Worm (Caenorhabditis elegans) whole organism, midembryonic: ENCODE results near the gene Y67D8C.6.
A peak's percentile ranks its signal among the peaks of the same experiment; 100 is the strongest.

Source experiments
- T22C8.4 ChIP-seq: fragments of 200-800 bp; sonication (Bioruptor generic); IDR thresholded peaks from 2 replicates; pipeline ENCODE4 v1.3.6; 2022; ENCODE audit warnings: missing genetic modification characterization, missing compliant biosample characterization
- cog-1 ChIP-seq: sonication (generic microtip); optimal IDR thresholded peaks from 2 replicates; lab custom pipeline; 2016; ENCODE audit warnings: missing genetic modification characterization, missing compliant biosample characterization
- flt-1 ChIP-seq: fragments of 200-800 bp; sonication (Bioruptor generic); IDR thresholded peaks from 2 replicates; pipeline ENCODE4 v1.3.6; 2022; ENCODE audit warnings: missing genetic modification characterization, missing compliant biosample characterization
- klf-2 ChIP-seq: fragments of 200-800 bp; sonication (Bioruptor generic); conservative IDR thresholded peaks from 2 replicates; pipeline ENCODE4 v1.3.6; 2022; ENCODE audit warnings: missing genetic modification reagents, missing genetic modification characterization, missing compliant biosample characterization
- med-1 ChIP-seq: sonication (generic microtip); optimal IDR thresholded peaks from 2 replicates; lab custom pipeline; 2017; ENCODE audit warnings: missing genetic modification characterization, mild to moderate bottlenecking, missing compliant biosample characterization, antibody characterized with exemption, missing genetic modification reagents; ENCODE audit not compliant: insufficient read depth
- ref-1 ChIP-seq: fragments of 200-800 bp; sonication (Bioruptor generic); conservative IDR thresholded peaks from 2 replicates; pipeline ENCODE4 v1.3.6; 2022; ENCODE audit warnings: missing genetic modification reagents, missing genetic modification characterization, missing compliant biosample characterization
- tab-1 ChIP-seq: fragments of 200-800 bp; sonication (Bioruptor generic); IDR thresholded peaks from 2 replicates; pipeline ENCODE4 v1.3.6; 2022; ENCODE audit warnings: missing genetic modification characterization, missing compliant biosample characterization
- ztf-23 ChIP-seq: fragments of 200-800 bp; sonication (Bioruptor generic); IDR thresholded peaks from 2 replicates; pipeline ENCODE4 v1.3.6; 2022; ENCODE audit warnings: missing genetic modification reagents, missing genetic modification characterization, missing compliant biosample characterization
- ztf-29 ChIP-seq: fragments of 200-800 bp; sonication (Bioruptor generic); IDR thresholded peaks from 2 replicates; pipeline ENCODE4 v1.3.6; 2022; ENCODE audit warnings: missing genetic modification reagents, missing genetic modification characterization, missing compliant biosample characterization

The Y67D8C.6 gene

DNA sequence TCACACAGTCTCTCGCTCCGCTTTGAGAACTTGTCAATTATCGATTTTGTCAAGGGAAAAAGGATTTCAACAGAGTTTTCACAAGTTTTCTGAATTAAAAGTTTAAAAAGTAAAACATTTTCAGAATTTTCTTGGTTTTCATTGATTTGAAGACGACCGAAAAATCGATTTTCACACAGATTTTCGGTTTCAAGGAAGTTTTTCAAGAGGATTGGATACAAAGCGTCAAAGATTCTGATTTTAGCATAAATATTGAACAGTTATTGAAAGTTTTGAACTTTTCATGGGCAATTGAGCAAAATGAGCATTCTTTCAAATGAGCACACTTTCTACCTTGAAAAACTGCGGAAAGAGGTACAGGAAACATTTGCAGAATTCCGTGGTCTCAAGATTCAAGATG is 8.8 kb upstream of the Y67D8C.6 start, which contains the start of gene Y67D8C.2:
Gene Y67D8C.2, plus strand, starts transcription at position 301 of the 400 bp plus-strand sequence.
- TF ChIP-seq ref-1 (GFP tag; lab: Robert Waterston, UW) (no peak), cog-1 (no peak), T22C8.4 (0 out of 2 replicates have a peak, but pooled peaks have one; percentile 15)

DNA sequence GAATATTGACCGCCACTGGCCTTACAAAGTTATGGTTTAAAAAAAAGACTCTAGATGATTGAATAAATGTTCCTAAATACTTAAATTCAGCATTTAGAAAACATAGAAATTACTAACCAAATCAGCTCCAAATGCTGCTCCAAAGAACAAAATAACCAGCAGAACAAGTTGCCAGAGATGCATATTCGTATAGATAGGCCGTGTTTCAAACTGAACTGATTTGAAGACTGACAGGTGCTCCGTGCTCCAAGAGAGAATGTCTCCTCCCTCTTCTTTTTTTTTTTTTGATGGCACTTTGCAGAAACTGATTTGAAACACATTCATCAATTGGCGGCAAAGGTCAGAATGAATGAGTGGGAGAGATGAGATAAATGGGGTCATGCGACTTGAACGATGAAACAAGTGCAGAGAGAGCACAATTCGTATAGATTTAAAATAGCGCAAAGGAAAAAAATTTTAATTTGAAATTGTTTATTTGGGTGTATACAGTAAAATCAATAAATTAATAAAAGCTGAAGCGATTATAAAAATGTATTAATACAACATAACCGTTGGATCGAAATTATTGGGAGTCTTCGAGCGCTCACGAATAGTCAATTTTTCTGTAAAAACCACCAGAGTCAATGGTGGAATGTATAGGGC is 6.6 kb upstream of the Y67D8C.6 start, which contains the start of gene cpg-9:
Gene cpg-9, minus strand, starts transcription at position 592 of the 642 bp plus-strand sequence.
- TF ChIP-seq tab-1 (GFP tag; lab: Robert Waterston, UW), result no peak
- no peak for TF ChIP-seq ref-1 (GFP tag; lab: Robert Waterston, UW)
- no peak for TF ChIP-seq cog-1
- no peak for TF ChIP-seq T22C8.4
- TF ChIP-seq flt-1 (GFP tag; lab: Robert Waterston, UW), result no peak
- no peak for TF ChIP-seq med-1 (GFP tag; lab: Kevin White, UChicago)
- TF ChIP-seq ztf-29 (GFP tag; lab: Robert Waterston, UW), result no peak
- TF ChIP-seq klf-2, result no peak
- TF ChIP-seq ztf-23 (GFP tag; lab: Robert Waterston, UW), result no peak

DNA sequence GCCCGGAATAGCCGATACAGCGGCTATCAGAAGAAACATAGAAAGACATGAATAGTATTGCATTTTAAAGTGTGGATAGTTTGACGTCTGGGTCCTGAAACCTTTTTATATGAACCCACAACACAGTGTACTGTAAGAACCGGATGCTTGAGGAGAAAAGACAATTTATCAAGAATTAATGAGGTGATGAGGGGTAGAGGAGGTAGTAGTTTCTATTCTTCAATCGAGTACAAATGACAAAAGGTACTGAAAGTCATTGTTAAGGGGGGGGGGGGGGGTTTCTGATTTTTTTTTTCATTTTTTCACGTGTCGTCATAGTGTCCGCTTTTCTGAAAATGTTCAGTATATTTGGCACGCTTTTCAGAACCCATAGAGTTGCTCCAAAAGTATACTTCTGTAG is 3.6 kb upstream of the Y67D8C.6 start, which contains the start of gene Y67D8C.7:
Gene Y67D8C.7, minus strand, starts transcription at position 101 of the 400 bp plus-strand sequence.
- TF ChIP-seq flt-1 (GFP tag; lab: Robert Waterston, UW) (no peak), ztf-29 (GFP tag; lab: Robert Waterston, UW) (no peak), ref-1 (GFP tag; lab: Robert Waterston, UW) (no peak), klf-2 (no peak), cog-1 (no peak), T22C8.4 (no peak), tab-1 (GFP tag; lab: Robert Waterston, UW) (no peak), ztf-23 (GFP tag; lab: Robert Waterston, UW) (no peak), med-1 (GFP tag; lab: Kevin White, UChicago) (no peak)

DNA sequence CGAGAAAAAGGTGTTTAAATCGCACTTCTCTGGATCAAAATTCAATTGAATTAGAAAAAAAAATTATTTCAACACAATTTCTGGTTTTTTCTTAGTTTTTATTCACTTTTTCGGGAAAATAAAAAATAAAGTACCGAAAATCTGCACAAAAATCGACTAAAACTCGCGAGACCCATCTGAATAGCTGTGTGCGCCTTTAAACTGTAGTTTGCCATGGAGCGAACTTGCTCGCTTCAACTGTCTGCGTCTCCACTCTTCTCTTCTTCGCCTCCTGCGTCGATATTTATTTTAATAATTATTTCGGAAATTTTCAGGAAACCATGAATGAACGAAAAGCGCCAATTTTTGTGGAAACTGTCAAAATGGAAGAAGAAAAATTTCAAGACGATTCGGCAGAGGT is 7.3 kb downstream of the Y67D8C.6 start:
- TF ChIP-seq flt-1 (GFP tag; lab: Robert Waterston, UW) (no peak), klf-2 (no peak), ztf-29 (GFP tag; lab: Robert Waterston, UW) (no peak), ztf-23 (GFP tag; lab: Robert Waterston, UW) (no peak), cog-1 (no peak), T22C8.4 (no peak), ref-1 (GFP tag; lab: Robert Waterston, UW) (no peak), tab-1 (GFP tag; lab: Robert Waterston, UW) (no peak), med-1 (GFP tag; lab: Kevin White, UChicago) (no peak)

DNA sequence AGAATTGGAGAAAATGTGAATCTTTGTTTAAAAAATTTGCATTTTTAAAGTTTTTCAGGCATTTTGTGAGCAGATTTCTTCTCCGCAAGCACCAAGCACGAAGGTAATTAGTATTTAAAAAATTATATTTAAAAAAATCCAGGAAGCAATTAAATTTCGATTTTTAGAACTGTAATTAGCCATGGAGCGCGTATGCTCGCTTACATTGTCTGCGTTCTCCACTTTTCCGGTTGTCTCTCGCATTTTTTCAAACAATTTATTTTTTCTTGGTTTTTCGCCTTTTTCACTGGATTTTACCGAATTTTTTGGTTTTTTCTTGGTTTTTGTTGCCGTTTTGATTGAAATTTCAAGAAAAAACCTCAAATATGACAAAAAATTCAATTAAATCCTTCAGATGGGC is 7.9 kb downstream of the Y67D8C.6 start:
- TF ChIP-seq med-1 (GFP tag; lab: Kevin White, UChicago), result no peak
- no peak for TF ChIP-seq ztf-29 (GFP tag; lab: Robert Waterston, UW)
- no peak for TF ChIP-seq flt-1 (GFP tag; lab: Robert Waterston, UW)
- no peak for TF ChIP-seq klf-2
- TF ChIP-seq tab-1 (GFP tag; lab: Robert Waterston, UW), result no peak
- TF ChIP-seq ref-1 (GFP tag; lab: Robert Waterston, UW), result no peak
- no peak for TF ChIP-seq cog-1
- TF ChIP-seq ztf-23 (GFP tag; lab: Robert Waterston, UW), result no peak
- no peak for TF ChIP-seq T22C8.4

DNA sequence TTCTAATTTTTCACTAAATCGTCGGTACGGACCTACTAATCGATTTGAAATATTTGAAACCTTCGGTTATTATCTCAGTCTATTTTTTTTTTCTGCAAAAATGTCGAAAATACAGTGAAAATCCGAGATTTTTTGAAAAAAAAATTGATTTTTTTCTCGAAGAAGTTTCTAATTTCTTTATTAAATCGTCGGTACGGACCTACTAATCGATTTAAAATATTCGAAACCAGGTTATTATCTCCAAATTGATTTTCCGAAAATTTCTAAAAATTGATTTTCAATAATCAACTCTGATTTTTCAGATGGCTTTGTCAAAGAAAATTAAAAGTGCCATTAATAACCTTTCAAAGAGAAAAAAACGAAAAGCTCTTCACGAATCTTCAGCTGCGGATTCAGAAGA is 9.8 kb downstream of the Y67D8C.6 start, which contains the start of gene ivph-3:
Gene ivph-3, plus strand, starts transcription at position 301 of the 400 bp plus-strand sequence.
- TF ChIP-seq flt-1 (GFP tag; lab: Robert Waterston, UW) (no peak), ztf-23 (GFP tag; lab: Robert Waterston, UW) (no peak), med-1 (GFP tag; lab: Kevin White, UChicago) (no peak), ref-1 (GFP tag; lab: Robert Waterston, UW) (no peak), tab-1 (GFP tag; lab: Robert Waterston, UW) (no peak), cog-1 (no peak), ztf-29 (GFP tag; lab: Robert Waterston, UW) (no peak), klf-2 (no peak), T22C8.4 (no peak)

DNA sequence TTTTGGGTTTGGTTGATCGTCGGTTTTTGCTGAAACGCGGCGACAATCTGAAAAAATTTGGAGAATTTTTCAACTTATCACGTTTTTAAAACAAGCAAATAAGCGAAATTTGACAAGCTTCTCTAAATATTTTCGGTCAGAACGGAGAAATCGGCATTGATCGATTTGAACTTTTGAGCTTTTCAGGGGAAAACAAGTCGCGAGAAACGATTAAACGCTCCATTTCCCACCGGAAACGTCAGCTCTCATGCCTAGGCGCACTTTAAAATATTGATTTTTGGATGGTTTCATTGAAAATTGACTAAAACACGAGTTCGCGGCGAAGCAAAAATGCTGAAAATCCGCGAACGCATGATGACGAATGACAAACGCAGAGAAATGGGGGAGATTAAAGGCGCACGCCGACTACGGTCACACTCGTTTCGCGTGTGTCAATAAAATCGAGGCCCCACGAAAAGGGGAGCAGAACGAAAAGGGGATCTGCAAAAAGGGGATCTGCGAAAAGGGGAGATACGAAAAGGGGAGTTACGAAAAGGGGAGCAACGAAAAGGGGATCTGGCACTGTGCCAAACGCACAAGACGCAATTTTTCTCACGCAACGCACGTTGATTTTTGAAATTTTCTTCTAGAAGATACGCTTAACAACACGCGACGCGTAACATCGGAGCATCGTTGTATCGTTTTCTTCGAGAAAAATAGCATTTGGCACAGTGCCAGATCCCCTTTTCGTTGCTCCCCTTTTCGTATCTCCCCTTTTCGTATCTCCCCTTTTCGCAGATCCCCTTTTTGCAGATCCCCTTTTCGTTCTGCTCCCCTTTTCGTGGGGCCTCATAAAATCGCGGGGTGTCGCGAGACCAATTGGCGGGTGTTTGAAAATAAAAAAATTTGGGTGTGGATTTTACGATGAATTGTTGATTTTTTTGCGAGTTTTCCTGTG is 12.9 kb downstream of the Y67D8C.6 start, which contains the start of gene eel-1:
Gene eel-1, minus strand, starts transcription at position 51 of the 937 bp plus-strand sequence.
- TF ChIP-seq flt-1 (GFP tag; lab: Robert Waterston, UW) (peak; percentile 94), ztf-29 (GFP tag; lab: Robert Waterston, UW) (peak; percentile 84), ztf-23 (GFP tag; lab: Robert Waterston, UW) (peak; percentile 93), tab-1 (GFP tag; lab: Robert Waterston, UW) (peak; percentile 89), klf-2 (peak; percentile 99), T22C8.4 (peak; percentile 88), ref-1 (GFP tag; lab: Robert Waterston, UW) (peak; percentile 85)

DNA sequence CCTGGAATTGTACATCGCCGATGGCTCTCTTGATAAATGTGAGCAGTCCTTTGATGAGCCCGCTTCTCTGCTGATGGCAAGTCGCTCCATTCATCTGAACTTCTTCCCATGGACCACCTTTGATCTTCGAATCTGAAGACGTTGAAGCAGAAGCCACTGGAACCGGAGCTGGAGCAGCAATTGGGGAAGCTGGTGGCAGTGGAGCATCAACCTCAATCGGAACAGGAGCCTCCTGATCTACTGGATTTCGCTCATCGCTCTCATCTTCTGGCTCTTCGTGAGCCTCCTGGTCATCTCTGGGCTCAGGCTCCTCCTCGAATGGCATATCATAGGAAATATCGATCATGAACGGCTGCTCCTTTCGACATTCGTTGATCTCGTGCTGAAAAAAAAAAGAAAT is 16.3 kb downstream of the Y67D8C.6 start:
- TF ChIP-seq T22C8.4 (no peak), klf-2 (no peak), ztf-23 (GFP tag; lab: Robert Waterston, UW) (no peak), ref-1 (GFP tag; lab: Robert Waterston, UW) (no peak), flt-1 (GFP tag; lab: Robert Waterston, UW) (no peak), cog-1 (no peak), ztf-29 (GFP tag; lab: Robert Waterston, UW) (no peak), med-1 (GFP tag; lab: Kevin White, UChicago) (no peak), tab-1 (GFP tag; lab: Robert Waterston, UW) (no peak)

DNA sequence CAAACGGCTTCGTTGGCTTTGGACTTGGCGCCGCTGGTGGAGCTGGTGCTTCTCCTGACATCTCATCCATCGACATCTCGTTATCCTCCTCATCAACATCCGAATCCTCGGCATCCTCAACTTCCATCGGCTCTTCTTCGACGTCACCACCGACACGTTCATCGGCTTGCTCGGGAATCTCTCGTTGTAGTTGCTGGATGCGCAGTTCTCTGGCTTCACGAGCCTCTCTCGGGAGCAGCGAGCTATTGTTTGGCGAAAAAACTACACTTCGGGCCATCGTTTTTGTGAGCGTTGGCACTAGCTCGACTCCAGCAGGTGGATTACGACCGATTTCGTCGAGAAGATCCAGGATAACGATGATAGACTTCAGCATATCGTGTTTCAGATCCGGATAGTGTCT is 17.2 kb downstream of the Y67D8C.6 start:
- no peak for TF ChIP-seq cog-1
- no peak for TF ChIP-seq med-1 (GFP tag; lab: Kevin White, UChicago)
- TF ChIP-seq ref-1 (GFP tag; lab: Robert Waterston, UW), result no peak
- no peak for TF ChIP-seq klf-2
